Worm (Caenorhabditis elegans) whole organism, midembryonic: Measurements from ENCODE around the gene C05G5.7.

Source experiments
- T22C8.4 ChIP-seq: fragments of 200-800 bp; sonication (Bioruptor generic); IDR thresholded peaks from 2 replicates; pipeline ENCODE4 v1.3.6; 2022; ENCODE audit warnings: missing genetic modification characterization, missing compliant biosample characterization
- cog-1 ChIP-seq: sonication (generic microtip); optimal IDR thresholded peaks from 2 replicates; lab custom pipeline; 2016; ENCODE audit warnings: missing genetic modification characterization, missing compliant biosample characterization
- flt-1 ChIP-seq: fragments of 200-800 bp; sonication (Bioruptor generic); IDR thresholded peaks from 2 replicates; pipeline ENCODE4 v1.3.6; 2022; ENCODE audit warnings: missing genetic modification characterization, missing compliant biosample characterization
- ztf-23 ChIP-seq: fragments of 200-800 bp; sonication (Bioruptor generic); IDR thresholded peaks from 2 replicates; pipeline ENCODE4 v1.3.6; 2022; ENCODE audit warnings: missing genetic modification reagents, missing genetic modification characterization, missing compliant biosample characterization

DNA sequence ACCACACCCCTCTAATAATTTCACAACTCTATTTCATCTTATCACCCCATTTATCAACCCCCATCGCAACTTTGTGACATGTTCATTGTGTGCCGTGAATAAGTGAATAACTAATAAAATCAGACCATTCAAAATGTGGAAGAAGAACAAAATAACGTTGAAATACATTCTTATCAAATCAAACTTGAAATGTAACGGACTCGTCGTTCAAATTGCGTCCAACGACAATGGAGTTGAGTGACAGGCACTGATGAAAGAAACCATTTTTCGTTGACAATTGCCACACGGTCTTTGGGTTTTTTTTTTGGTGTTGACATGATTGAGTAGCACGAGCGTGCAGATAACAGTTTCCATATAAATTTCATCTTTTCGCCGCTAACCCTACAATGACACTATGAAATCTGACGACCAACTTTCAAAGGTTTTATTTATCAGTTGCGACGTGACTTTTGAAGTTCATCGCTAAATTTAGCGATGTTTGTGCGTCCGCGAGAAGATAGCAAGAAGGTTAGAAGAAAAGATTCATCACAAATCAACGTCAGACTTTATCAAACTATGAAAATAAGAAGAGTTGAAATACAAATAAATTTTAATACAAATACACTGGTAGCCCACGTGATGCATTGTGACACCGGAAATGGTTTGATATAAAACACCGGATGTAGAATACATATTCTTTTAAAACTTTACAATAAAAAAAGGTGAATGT lies 40.0 kb upstream of the C05G5.7 start:
- TF ChIP-seq cog-1 (tag; lab: Kevin White, UChicago) (no peak), flt-1 (GFP tag; lab: Robert Waterston, UW) (no peak), ztf-23 (GFP tag; lab: Robert Waterston, UW) (no peak), T22C8.4 (no peak)
